Fruit fly (Drosophila melanogaster) whole organism, wandering third instar larva: Measurements from ENCODE around the gene retm.

ENCODE experiments used
- Abd-B ChIP-seq: fragments of >200 bp; optimal IDR thresholded peaks from 2 replicates; lab custom pipeline; 2017; ENCODE audit warnings: missing biosample characterization, missing genetic modification characterization
- CG9705 ChIP-seq: fragments of 200-800 bp; sonication (Bioruptor generic); optimal IDR thresholded peaks from 2 replicates; lab custom pipeline; 2018; ENCODE audit warnings: missing biosample characterization, mild to moderate bottlenecking, missing genetic modification characterization
- CrebA ChIP-seq: fragments of 200-800 bp; sonication (Bioruptor generic); optimal IDR thresholded peaks from 2 replicates; lab custom pipeline; 2016; ENCODE audit warnings: missing biosample characterization, mild to moderate bottlenecking, missing genetic modification characterization, borderline replicate concordance
- Dfd ChIP-seq: fragments of >200 bp; optimal IDR thresholded peaks from 2 replicates; lab custom pipeline; 2017; ENCODE audit warnings: missing biosample characterization, missing genetic modification characterization
- Dif ChIP-seq: fragments of 200-275, 200-300 bp; sonication (Bioruptor generic); optimal IDR thresholded peaks from 2 replicates; lab custom pipeline; 2018; ENCODE audit warnings: missing biosample characterization, missing genetic modification characterization; ENCODE audit not compliant: partially characterized antibody
- GATAd ChIP-seq: sonication (Bioruptor generic); optimal IDR thresholded peaks from 2 replicates; lab custom pipeline; 2016; ENCODE audit warnings: missing biosample characterization, missing genetic modification characterization
- HLH106 ChIP-seq: fragments of 200-800 bp; optimal IDR thresholded peaks from 3 replicates; lab custom pipeline; 2019; ENCODE audit warnings: missing biosample characterization, mild to moderate bottlenecking, missing genetic modification characterization, moderate library complexity
- Hnf4 ChIP-seq: fragments of 200-800 bp; sonication (Bioruptor generic); optimal IDR thresholded peaks from 2 replicates; lab custom pipeline; 2016; ENCODE audit warnings: missing biosample characterization, mild to moderate bottlenecking, missing genetic modification characterization
- Hr78 ChIP-seq: fragments of >200 bp; optimal IDR thresholded peaks from 2 replicates; lab custom pipeline; 2017; ENCODE audit warnings: missing biosample characterization, missing genetic modification characterization
- Hr83 ChIP-seq: fragments of 200-300 bp; sonication (Bioruptor generic); optimal IDR thresholded peaks from 2 replicates; lab custom pipeline; 2016; ENCODE audit warnings: missing biosample characterization, mild to moderate bottlenecking, missing genetic modification characterization, moderate library complexity; ENCODE audit not compliant: poor library complexity, severe bottlenecking
- Jra ChIP-seq: sonication (Bioruptor generic); optimal IDR thresholded peaks from 2 replicates; lab custom pipeline; 2016; ENCODE audit warnings: missing biosample characterization, missing genetic modification characterization
- Mio ChIP-seq: sonication (Bioruptor generic); optimal IDR thresholded peaks from 2 replicates; lab custom pipeline; 2016; ENCODE audit warnings: missing biosample characterization, missing genetic modification characterization
- Myc ChIP-seq: fragments of >200 bp; optimal IDR thresholded peaks from 2 replicates; lab custom pipeline; 2017
- N ChIP-seq: fragments of >200 bp; optimal IDR thresholded peaks from 2 replicates; lab custom pipeline; 2018; ENCODE audit warnings: missing biosample characterization, missing external identifiers, missing genetic modification characterization
- Rel ChIP-seq, 2 experiments: fragments of 200-800 bp; sonication (Bioruptor generic) in 1 of 2; optimal IDR thresholded peaks; 2 replicates in 1 of 2; 3 replicates in 1 of 2; lab custom pipeline; 2016 to 2019; ENCODE audit warnings: mild to moderate bottlenecking in 2 of 2, missing biosample characterization in 2 of 2, missing genetic modification characterization in 2 of 2, moderate library complexity in 1 of 2
- Sp1 ChIP-seq: fragments of 200-800 bp; sonication (Bioruptor generic); optimal IDR thresholded peaks from 3 replicates; lab custom pipeline; 2019; ENCODE audit warnings: missing biosample characterization, mild to moderate bottlenecking, missing genetic modification characterization, moderate library complexity
- br ChIP-seq: fragments of 200-800 bp; sonication (Bioruptor generic); optimal IDR thresholded peaks from 2 replicates; lab custom pipeline; 2016; ENCODE audit warnings: missing biosample characterization, missing genetic modification characterization
- brk ChIP-seq: fragments of 200-800 bp; sonication (Bioruptor generic); optimal IDR thresholded peaks from 2 replicates; lab custom pipeline; 2016; ENCODE audit warnings: missing biosample characterization, mild to moderate bottlenecking, missing genetic modification characterization
- dmrt93B ChIP-seq: fragments of 200-800 bp; sonication (Bioruptor generic); optimal IDR thresholded peaks from 2 replicates; lab custom pipeline; 2018; ENCODE audit warnings: missing biosample characterization, mild to moderate bottlenecking, missing genetic modification characterization
- ey ChIP-seq: fragments of 200-800 bp; sonication (Bioruptor generic); optimal IDR thresholded peaks from 2 replicates; lab custom pipeline; 2016; ENCODE audit warnings: missing biosample characterization, missing genetic modification characterization
- foxo ChIP-seq, 2 experiments: fragments of 200-800 bp; sonication (Bioruptor generic); optimal IDR thresholded peaks; 2 replicates in 1 of 2; 3 replicates in 1 of 2; lab custom pipeline; 2016 to 2017; ENCODE audit warnings: missing biosample characterization in 2 of 2, missing genetic modification characterization in 2 of 2
- fru ChIP-seq: fragments of 200-800 bp; sonication (Bioruptor generic); optimal IDR thresholded peaks from 3 replicates; lab custom pipeline; 2016; ENCODE audit warnings: missing biosample characterization, mild to moderate bottlenecking, missing genetic modification characterization
- jim ChIP-seq: fragments of 175-275, 200-325 bp; sonication (Bioruptor generic); optimal IDR thresholded peaks from 2 replicates; lab custom pipeline; 2016; ENCODE audit warnings: missing biosample characterization, mild to moderate bottlenecking, missing genetic modification characterization
- lola ChIP-seq: fragments of >200 bp; optimal IDR thresholded peaks from 2 replicates; lab custom pipeline; 2017; ENCODE audit warnings: missing biosample characterization, missing genetic modification characterization
- psq ChIP-seq: fragments of 200-800 bp; sonication (Bioruptor generic); optimal IDR thresholded peaks from 3 replicates; lab custom pipeline; 2017; ENCODE audit warnings: missing biosample characterization, mild to moderate bottlenecking, missing genetic modification characterization, moderate library complexity
- rgr ChIP-seq: fragments of 200-800 bp; sonication (Bioruptor generic); optimal IDR thresholded peaks from 3 replicates; lab custom pipeline; 2016; ENCODE audit warnings: missing biosample characterization, mild to moderate bottlenecking, missing genetic modification characterization
- sage ChIP-seq: fragments of 200-800 bp; sonication (Bioruptor generic); optimal IDR thresholded peaks from 2 replicates; lab custom pipeline; 2016; ENCODE audit warnings: missing biosample characterization, mild to moderate bottlenecking, missing genetic modification characterization
- sv ChIP-seq: fragments of 200-800 bp; sonication (Bioruptor generic); optimal IDR thresholded peaks from 3 replicates; lab custom pipeline; 2016; ENCODE audit warnings: missing biosample characterization, missing genetic modification characterization
- usp ChIP-seq: fragments of >200 bp; optimal IDR thresholded peaks from 2 replicates; lab custom pipeline; 2017; ENCODE audit warnings: missing biosample characterization, missing genetic modification characterization
- woc ChIP-seq: sonication (Bioruptor generic); optimal IDR thresholded peaks from 2 replicates; lab custom pipeline; 2016; ENCODE audit warnings: missing biosample characterization, mild to moderate bottlenecking, missing genetic modification characterization

Gene retm

dm6 chr2L:6455955-6456599 lies 348 bp upstream of the retm start, which contains the start of gene frj (continued):
- peak; percentile 45 for TF ChIP-seq fru (GFP tag; lab: Kevin White, UChicago)
- TF ChIP-seq Jra (GFP tag; lab: Kevin White, UChicago), result peak; percentile 52
- no peak for TF ChIP-seq Sp1 (GFP tag; lab: Kevin White, UChicago)
- TF ChIP-seq brk (GFP tag; lab: Kevin White, UChicago), result no peak
- TF ChIP-seq HLH106 (tag; lab: Kevin White, UChicago), result peak; percentile 57

- TF ChIP-seq Rel (GFP tag; optimal IDR thresholded peaks at IDR 0.05; lab: Kevin White, UChicago) (no peak), Rel (tag; optimal IDR thresholded peaks at IDR 0.05; lab: Kevin White, UChicago) (peak; percentile 47), psq (GFP tag; lab: Kevin White, UChicago) (no peak), woc (GFP tag; lab: Kevin White, UChicago) (no peak)
These were observed 6.0 kb downstream of the retm start for dm6 chr2L:6449753-6450152.

dm6 chr2L:6448334-6448703 lies 7.4 kb downstream of the retm start, which contains the start of gene Acox3:
TSS of gene Acox3 (minus strand) at chr2L:6448403.
- TF ChIP-seq ey (no peak), GATAd (GFP tag; lab: Kevin White, UChicago) (no peak), br (GFP tag; lab: Kevin White, UChicago) (no peak), Mio (GFP tag; lab: Kevin White, UChicago) (no peak), CrebA (GFP tag; lab: Kevin White, UChicago) (no peak), Dif (GFP tag; lab: Kevin White, UChicago) (no peak), Hr78 (GFP tag; lab: Kevin White, UChicago) (no peak), CG9705 (GFP tag; lab: Kevin White, UChicago) (no peak), usp (GFP tag; lab: Kevin White, UChicago) (no peak), sv (GFP tag; lab: Kevin White, UChicago) (no peak), Abd-B (GFP tag; lab: Kevin White, UChicago) (no peak), rgr (GFP tag; lab: Kevin White, UChicago) (no peak), woc (GFP tag; lab: Kevin White, UChicago) (no peak), Myc (lab: Kevin White, UChicago) (no peak), foxo (GFP tag; optimal IDR thresholded peaks at IDR 0.05; lab: Kevin White, UChicago) (no peak), Sp1 (GFP tag; lab: Kevin White, UChicago) (no peak), N (GFP tag; lab: Kevin White, UChicago) (no peak), Dfd (GFP tag; lab: Kevin White, UChicago) (no peak), dmrt93B (GFP tag; lab: Kevin White, UChicago) (no peak), lola (GFP tag; lab: Kevin White, UChicago) (no peak)

- TF ChIP-seq sage (no peak), rgr (GFP tag; lab: Kevin White, UChicago) (peak; percentile 16), psq (GFP tag; lab: Kevin White, UChicago) (no peak), Rel (GFP tag; optimal IDR thresholded peaks at IDR 0.05; lab: Kevin White, UChicago) (no peak), Rel (tag; optimal IDR thresholded peaks at IDR 0.05; lab: Kevin White, UChicago) (no peak), jim (GFP tag; lab: Kevin White, UChicago) (no peak), CG9705 (GFP tag; lab: Kevin White, UChicago) (no peak), Dif (GFP tag; lab: Kevin White, UChicago) (peak; percentile 10), Myc (lab: Kevin White, UChicago) (no peak), foxo (GFP tag; optimal IDR thresholded peaks at IDR 0.05; lab: Kevin White, UChicago) (no peak), Hnf4 (GFP tag; lab: Kevin White, UChicago) (no peak), sv (GFP tag; lab: Kevin White, UChicago) (no peak), Hr83 (peak; percentile 58)
These were observed 8.0 kb downstream of the retm start for dm6 chr2L:6447581-6448333.
